Worm (Caenorhabditis elegans) whole organism, early embryonic: ENCODE measurements around the gene cyb-1.

Source experiments
- ama-1 ChIP-seq: fragments of 150-350 bp; optimal IDR thresholded peaks from 2 replicates; lab custom pipeline; 2014
- ceh-13 ChIP-seq: fragments of 200-800 bp; sonication (Bioruptor generic); optimal IDR thresholded peaks from 2 replicates; lab custom pipeline; 2018; ENCODE audit warnings: mild to moderate bottlenecking, missing genetic modification characterization, missing compliant biosample characterization
- ceh-36 ChIP-seq: sonication (generic microtip); optimal IDR thresholded peaks from 2 replicates; lab custom pipeline; 2016; ENCODE audit warnings: missing genetic modification characterization, inconsistent platforms, missing compliant biosample characterization
- pes-1 ChIP-seq: fragments of 200-800 bp; sonication (Bioruptor generic); IDR thresholded peaks from 2 replicates; pipeline ENCODE4 v1.3.6; 2022; ENCODE audit warnings: missing genetic modification reagents, missing genetic modification characterization, missing compliant biosample characterization
- scrt-1 ChIP-seq: fragments of 200-800 bp; sonication (Bioruptor generic); IDR thresholded peaks from 2 replicates; pipeline ENCODE4 v1.3.6; 2022; ENCODE audit warnings: missing genetic modification characterization, missing compliant biosample characterization

ce11 chrIV:10705176-10705575 is 29.8 kb upstream of the cyb-1 start, which contains the start of gene R102.10:
- TF ChIP-seq scrt-1, result no peak
- TF ChIP-seq ama-1 (lab: Kevin White, UChicago), result no peak
- no peak for TF ChIP-seq ceh-36 (tag; lab: Kevin White, UChicago)
- TF ChIP-seq ceh-13 (GFP tag; lab: Kevin White, UChicago), result no peak
- no peak for TF ChIP-seq pes-1 (GFP tag; lab: Robert Waterston, UW)
